Worm (Caenorhabditis elegans) whole organism, young adult: ENCODE data around the gene ttr-41.

Source experiments
- C17E4.6 ChIP-seq: fragments of 200-800 bp; sonication (Bioruptor generic); IDR thresholded peaks from 2 replicates; pipeline ENCODE4 v1.3.6; 2022; ENCODE audit warnings: missing genetic modification reagents, missing genetic modification characterization, missing compliant biosample characterization
- D2030.7 ChIP-seq: fragments of 200-800 bp; sonication (Bioruptor generic); IDR thresholded peaks from 2 replicates; pipeline ENCODE4 v1.3.6; 2022; ENCODE audit warnings: missing genetic modification reagents, missing genetic modification characterization, missing compliant biosample characterization
- F10E7.11 ChIP-seq: sonication (generic microtip); optimal IDR thresholded peaks from 2 replicates; lab custom pipeline; 2017; ENCODE audit warnings: mild to moderate bottlenecking, missing genetic modification characterization, moderate library complexity, missing compliant biosample characterization
- F22D6.2 ChIP-seq: sonication (generic microtip); optimal IDR thresholded peaks from 2 replicates; lab custom pipeline; 2016; ENCODE audit warnings: mild to moderate bottlenecking, missing genetic modification characterization, missing compliant biosample characterization
- F55B11.4 ChIP-seq: sonication (generic microtip); optimal IDR thresholded peaks from 2 replicates; lab custom pipeline; 2016; ENCODE audit warnings: missing compliant biosample characterization, missing genetic modification characterization, borderline replicate concordance; ENCODE audit not compliant: insufficient read depth
- Y79H2A.3 ChIP-seq: fragments of 200-800 bp; sonication (Bioruptor generic); conservative IDR thresholded peaks from 2 replicates; pipeline ENCODE4 v1.3.6; 2022; ENCODE audit warnings: missing genetic modification reagents, missing genetic modification characterization, missing compliant biosample characterization
- akir-1 ChIP-seq: fragments of 200-800 bp; sonication (Bioruptor generic); optimal IDR thresholded peaks from 2 replicates; lab custom pipeline; 2018; ENCODE audit warnings: mild to moderate bottlenecking, missing genetic modification characterization, moderate library complexity, missing compliant biosample characterization
- attf-3 ChIP-seq: fragments of 200-800 bp; sonication (Bioruptor generic); conservative IDR thresholded peaks from 2 replicates; pipeline ENCODE4 v1.3.6; 2022; ENCODE audit warnings: missing genetic modification reagents, missing genetic modification characterization, missing compliant biosample characterization
- attf-5 ChIP-seq: fragments of 200-800 bp; sonication (Bioruptor generic); optimal IDR thresholded peaks from 2 replicates; lab custom pipeline; 2018; ENCODE audit warnings: mild to moderate bottlenecking, missing genetic modification characterization, missing compliant biosample characterization
- attf-6 ChIP-seq: fragments of 200-800 bp; sonication (Bioruptor generic); IDR thresholded peaks from 2 replicates; pipeline ENCODE4 v1.3.6; 2022; ENCODE audit warnings: missing genetic modification reagents, missing genetic modification characterization, missing compliant biosample characterization
- bed-2 ChIP-seq: fragments of 200-800 bp; sonication (Bioruptor generic); IDR thresholded peaks from 2 replicates; pipeline ENCODE4 v1.3.6; 2022; ENCODE audit warnings: missing genetic modification reagents, missing genetic modification characterization, missing compliant biosample characterization
- ceh-79 ChIP-seq: sonication (generic microtip); optimal IDR thresholded peaks from 2 replicates; lab custom pipeline; 2017; ENCODE audit warnings: mild to moderate bottlenecking, missing genetic modification characterization, missing compliant biosample characterization
- ceh-91 ChIP-seq: fragments of 200-800 bp; sonication (Bioruptor generic); IDR thresholded peaks from 2 replicates; pipeline ENCODE4 v1.3.6; 2022; ENCODE audit warnings: missing genetic modification reagents, missing genetic modification characterization, missing compliant biosample characterization
- dox-1 ChIP-seq: fragments of 200-800 bp; sonication (Bioruptor generic); IDR thresholded peaks from 2 replicates; pipeline ENCODE4 v1.3.6; 2022; ENCODE audit warnings: missing genetic modification reagents, missing genetic modification characterization, missing compliant biosample characterization
- egl-44 ChIP-seq: fragments of 200-800 bp; sonication (Bioruptor generic); IDR thresholded peaks from 2 replicates; pipeline ENCODE4 v1.3.6; 2022; ENCODE audit warnings: missing genetic modification reagents, missing genetic modification characterization, missing compliant biosample characterization
- fkh-3 ChIP-seq: sonication (generic microtip); optimal IDR thresholded peaks from 2 replicates; lab custom pipeline; 2016; ENCODE audit warnings: mild to moderate bottlenecking, missing genetic modification characterization, missing compliant biosample characterization
- hsf-1 ChIP-seq: fragments of 200-800 bp; sonication (Bioruptor generic); IDR thresholded peaks from 2 replicates; pipeline ENCODE4 v1.3.6; 2022; ENCODE audit warnings: missing genetic modification reagents, missing genetic modification characterization, missing compliant biosample characterization
- lag-1 ChIP-seq: fragments of 200-800 bp; sonication (Bioruptor generic); IDR thresholded peaks from 2 replicates; pipeline ENCODE4 v1.3.6; 2022; ENCODE audit warnings: missing genetic modification reagents, missing genetic modification characterization, missing compliant biosample characterization
- let-526 ChIP-seq: fragments of 200-800 bp; sonication (Bioruptor generic); IDR thresholded peaks from 2 replicates; pipeline ENCODE4 v1.3.6; 2022; ENCODE audit warnings: missing genetic modification reagents, missing genetic modification characterization, missing compliant biosample characterization
- let-607 ChIP-seq, 2 experiments: fragments of 200-800 bp in 1 of 2; sonication (Bioruptor generic) in 1 of 2; sonication (generic microtip) in 1 of 2; optimal IDR thresholded peaks; 2 replicates each; lab custom pipeline; 2016 to 2018; ENCODE audit warnings: mild to moderate bottlenecking in 2 of 2, missing compliant biosample characterization in 2 of 2, missing genetic modification characterization in 2 of 2, moderate library complexity in 2 of 2, missing genotype in 1 of 2
- lin-40 ChIP-seq: sonication (generic microtip); optimal IDR thresholded peaks from 2 replicates; lab custom pipeline; 2016; ENCODE audit warnings: missing genetic modification characterization, mild to moderate bottlenecking, missing compliant biosample characterization, missing genotype, missing genetic modification reagents
- lin-54 ChIP-seq: fragments of 200-800 bp; sonication (Bioruptor generic); optimal IDR thresholded peaks from 2 replicates; lab custom pipeline; 2018; ENCODE audit warnings: mild to moderate bottlenecking, missing genetic modification characterization, missing compliant biosample characterization
- lir-1 ChIP-seq: fragments of 200-800 bp; sonication (Bioruptor generic); conservative IDR thresholded peaks from 2 replicates; pipeline ENCODE4 v1.3.6; 2022; ENCODE audit warnings: missing genetic modification reagents, missing genetic modification characterization, missing compliant biosample characterization
- lsl-1 ChIP-seq: fragments of 200-800 bp; sonication (Bioruptor generic); optimal IDR thresholded peaks from 2 replicates; lab custom pipeline; 2018; ENCODE audit warnings: mild to moderate bottlenecking, missing genetic modification characterization, moderate library complexity, missing compliant biosample characterization
- mcd-1 ChIP-seq: fragments of 200-800 bp; sonication (Bioruptor generic); IDR thresholded peaks from 2 replicates; pipeline ENCODE4 v1.3.6; 2022; ENCODE audit warnings: missing genetic modification reagents, missing genetic modification characterization, missing compliant biosample characterization
- mxl-1 ChIP-seq: sonication (generic microtip); optimal IDR thresholded peaks from 2 replicates; lab custom pipeline; 2016; ENCODE audit warnings: missing genetic modification characterization, missing compliant biosample characterization
- nfyb-1 ChIP-seq: fragments of 200-800 bp; sonication (Bioruptor generic); IDR thresholded peaks from 2 replicates; pipeline ENCODE4 v1.3.6; 2022; ENCODE audit warnings: missing genetic modification reagents, missing genetic modification characterization, missing compliant biosample characterization
- nhr-120 ChIP-seq: fragments of 200-800 bp; sonication (Bioruptor generic); IDR thresholded peaks from 2 replicates; pipeline ENCODE4 v1.3.6; 2022; ENCODE audit warnings: missing genetic modification characterization, missing compliant biosample characterization
- nhr-179 ChIP-seq: sonication (generic microtip); optimal IDR thresholded peaks from 2 replicates; lab custom pipeline; 2016; ENCODE audit warnings: mild to moderate bottlenecking, missing genetic modification characterization, missing compliant biosample characterization
- nhr-27 ChIP-seq: fragments of 200-800 bp; sonication (Bioruptor generic); optimal IDR thresholded peaks from 2 replicates; lab custom pipeline; 2018; ENCODE audit warnings: mild to moderate bottlenecking, missing genetic modification characterization, moderate library complexity, missing compliant biosample characterization
- nhr-90 ChIP-seq: sonication (generic microtip); optimal IDR thresholded peaks from 2 replicates; lab custom pipeline; 2016; ENCODE audit warnings: missing genotype, mild to moderate bottlenecking, missing genetic modification characterization, missing compliant biosample characterization
- pbrm-1 ChIP-seq: fragments of 200-800 bp; sonication (Bioruptor generic); IDR thresholded peaks from 2 replicates; pipeline ENCODE4 v1.3.6; 2022; ENCODE audit warnings: missing genetic modification reagents, missing genetic modification characterization, missing compliant biosample characterization
- pha-4 ChIP-seq: fragments of 150-350 bp; sonication (generic microtip); optimal IDR thresholded peaks from 2 replicates; lab custom pipeline; 2014; ENCODE audit warnings: missing biosample characterization, missing genetic modification reagents, missing genetic modification characterization
- rec-8 ChIP-seq, 2 experiments: sonication (generic microtip); optimal IDR thresholded peaks; 2 replicates each; lab custom pipeline; 2016; ENCODE audit warnings: mild to moderate bottlenecking in 2 of 2, missing genetic modification characterization in 2 of 2, missing genetic modification reagents in 2 of 2, missing genotype in 2 of 2, missing biosample characterization in 1 of 2, missing compliant biosample characterization in 1 of 2, moderate library complexity in 1 of 2
- rpc-1 ChIP-seq, 2 experiments: fragments of 150-350 bp in 1 of 2; sonication (generic microtip) in 1 of 2; optimal IDR thresholded peaks; 2 replicates each; lab custom pipeline; 2014 to 2018; ENCODE audit warnings: missing biosample characterization in 1 of 2, missing genetic modification characterization in 1 of 2, missing genetic modification reagents in 1 of 2, missing genotype in 1 of 2
- snpc-1.3 ChIP-seq: sonication (generic microtip); optimal IDR thresholded peaks from 2 replicates; lab custom pipeline; 2017; ENCODE audit warnings: missing genetic modification characterization, mild to moderate bottlenecking, missing compliant biosample characterization, antibody characterized with exemption, moderate library complexity, missing genotype, missing genetic modification reagents; ENCODE audit not compliant: insufficient read depth
- snpc-3.4 ChIP-seq: sonication (generic microtip); optimal IDR thresholded peaks from 2 replicates; lab custom pipeline; 2017; ENCODE audit warnings: missing genetic modification characterization, mild to moderate bottlenecking, missing compliant biosample characterization, antibody characterized with exemption, moderate library complexity, missing genotype, missing genetic modification reagents
- snpc-4 ChIP-seq, 5 experiments: fragments of 150-350 bp in 1 of 5; sonication (generic microtip) in 4 of 5; optimal IDR thresholded peaks; 2 replicates each; lab custom pipeline; 2014 to 2018; ENCODE audit warnings: missing genetic modification characterization in 5 of 5, missing biosample characterization in 3 of 5, antibody characterized with exemption in 2 of 5, mild to moderate bottlenecking in 2 of 5, missing compliant biosample characterization in 2 of 5, missing genotype in 2 of 5, moderate library complexity in 2 of 5, missing genetic modification reagents in 1 of 5
- somi-1 ChIP-seq: fragments of 200-800 bp; sonication (Bioruptor generic); optimal IDR thresholded peaks from 2 replicates; lab custom pipeline; 2018; ENCODE audit warnings: mild to moderate bottlenecking, missing genetic modification characterization, missing compliant biosample characterization
- xnd-1 ChIP-seq: sonication (generic microtip); optimal IDR thresholded peaks from 2 replicates; lab custom pipeline; 2016; ENCODE audit warnings: missing genotype, missing genetic modification reagents, missing genetic modification characterization, missing compliant biosample characterization
- ztf-26 ChIP-seq: sonication (generic microtip); optimal IDR thresholded peaks from 2 replicates; lab custom pipeline; 2017; ENCODE audit warnings: missing genetic modification characterization, missing compliant biosample characterization

ttr-41 gene

ce11 chrII:4684852-4685251, 42.8 kb downstream of the ttr-41 start:
- peak; percentile 93 for TF ChIP-seq hsf-1
- TF ChIP-seq F10E7.11 = no peak
- no peak for TF ChIP-seq rec-8 (tag; optimal IDR thresholded peaks at IDR 0.05; lab: Kevin White, UChicago)
- TF ChIP-seq attf-5 = no peak
- peak; percentile 6 for TF ChIP-seq rpc-1 (optimal IDR thresholded peaks at IDR 0.05; lab: Kevin White, UChicago)
- no peak for TF ChIP-seq rpc-1 (tag; optimal IDR thresholded peaks at IDR 0.05; lab: Kevin White, UChicago)
- TF ChIP-seq attf-3 (GFP tag; lab: Robert Waterston, UW) = no peak
- TF ChIP-seq let-607 (tag; optimal IDR thresholded peaks at IDR 0.05; lab: Kevin White, UChicago) = no peak

ce11 chrII:4683693-4684092, 44.0 kb downstream of the ttr-41 start, which contains the start of gene sre-40:
Gene sre-40, minus strand, starts transcription at chrII:4683793.
- TF ChIP-seq snpc-1.3 (tag; lab: Kevin White, UChicago) (no peak), somi-1 (GFP tag; lab: Kevin White, UChicago) (no peak), ztf-26 (tag; lab: Kevin White, UChicago) (no peak), snpc-4 (GFP tag; optimal IDR thresholded peaks at IDR 0.05; lab: Kevin White, UChicago) (no peak), snpc-4 (tag; optimal IDR thresholded peaks at IDR 0.05; lab: Kevin White, UChicago) (no peak), C17E4.6 (GFP tag; lab: Robert Waterston, UW) (no peak), pha-4 (tag; lab: Kevin White, UChicago) (no peak), rpc-1 (optimal IDR thresholded peaks at IDR 0.05; lab: Kevin White, UChicago) (no peak), rpc-1 (tag; optimal IDR thresholded peaks at IDR 0.05; lab: Kevin White, UChicago) (no peak), Y79H2A.3 (no peak), F22D6.2 (tag; lab: Kevin White, UChicago) (no peak), dox-1 (GFP tag; lab: Robert Waterston, UW) (no peak), nfyb-1 (no peak), attf-3 (GFP tag; lab: Robert Waterston, UW) (no peak), mcd-1 (GFP tag; lab: Robert Waterston, UW) (no peak)

- TF ChIP-seq rec-8 (tag; optimal IDR thresholded peaks at IDR 0.05; lab: Kevin White, UChicago) = no peak
- TF ChIP-seq nhr-120 (GFP tag; lab: Robert Waterston, UW) = no peak
- TF ChIP-seq mxl-1 (tag; lab: Kevin White, UChicago) = no peak
- no peak for TF ChIP-seq nhr-179 (tag; lab: Kevin White, UChicago)
- no peak for TF ChIP-seq lir-1 (GFP tag; lab: Robert Waterston, UW)
- TF ChIP-seq egl-44 (GFP tag; lab: Robert Waterston, UW) = no peak
- no peak for TF ChIP-seq ceh-79
- no peak for TF ChIP-seq lin-54
Measured at ce11 chrII:4681391-4681790, 46.3 kb downstream of the ttr-41 start, which contains the start of gene T05A7.7. Gene T05A7.7, minus strand, starts transcription at chrII:4681491.

- no peak for TF ChIP-seq xnd-1 (tag; lab: Kevin White, UChicago)
- TF ChIP-seq nhr-90 = no peak
- no peak for TF ChIP-seq lag-1 (GFP tag; lab: Robert Waterston, UW)
- no peak for TF ChIP-seq D2030.7 (GFP tag; lab: Robert Waterston, UW)
- no peak for TF ChIP-seq pbrm-1
- TF ChIP-seq pha-4 (tag; lab: Kevin White, UChicago) = no peak
- no peak for TF ChIP-seq let-526
- TF ChIP-seq F55B11.4 (tag; lab: Kevin White, UChicago) = no peak
- TF ChIP-seq attf-5 = no peak
- TF ChIP-seq nfyb-1 = no peak
- TF ChIP-seq bed-2 (GFP tag; lab: Robert Waterston, UW) = no peak
- TF ChIP-seq nhr-27 (tag; lab: Kevin White, UChicago) = no peak
- TF ChIP-seq ceh-91 (GFP tag; lab: Robert Waterston, UW) = no peak
- TF ChIP-seq fkh-3 (tag; lab: Kevin White, UChicago) = no peak
- TF ChIP-seq lsl-1 (GFP tag; lab: Kevin White, UChicago) = no peak
- no peak for TF ChIP-seq akir-1 (GFP tag; lab: Kevin White, UChicago)
- TF ChIP-seq ceh-79 = no peak
- no peak for TF ChIP-seq lin-40 (tag; lab: Kevin White, UChicago)
- no peak for TF ChIP-seq attf-6 (GFP tag; lab: Robert Waterston, UW)
- TF ChIP-seq snpc-3.4 (tag; lab: Kevin White, UChicago) = no peak
Measured at ce11 chrII:4677916-4678315, 49.8 kb downstream of the ttr-41 start, which contains the start of gene T05A7.1. Gene T05A7.1, plus strand, starts transcription at chrII:4678216.
